Worm (Caenorhabditis elegans): ENCODE data around the gene dmsr-10.

DNA sequence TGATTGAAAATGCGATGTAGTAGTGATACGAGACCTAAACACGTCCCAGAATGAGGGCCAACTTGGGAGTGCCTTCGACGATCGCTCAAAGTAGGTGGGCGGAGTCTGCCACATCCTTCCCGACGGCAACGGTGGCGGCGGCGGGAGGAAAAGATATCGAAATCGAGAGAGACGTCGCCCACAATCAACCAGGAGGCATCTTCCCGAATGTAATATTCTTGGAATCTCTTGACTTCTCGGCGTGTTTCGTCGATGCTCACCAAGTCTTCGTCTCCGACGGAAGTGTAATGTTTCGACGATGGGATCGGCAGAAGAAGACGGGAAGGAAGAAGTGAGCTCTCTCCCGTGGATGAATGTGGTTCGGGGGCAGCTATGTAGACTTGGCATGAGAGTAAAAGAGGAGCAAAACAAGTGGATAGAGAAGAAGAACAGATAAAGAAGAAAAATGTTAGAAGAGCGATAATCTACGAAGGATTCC is 33.3 kb downstream of the dmsr-10 start, which contains the start of the genes T25F10.1 and clik-1:
- TF ChIP-seq nhr-77 (tag; optimal IDR thresholded peaks at IDR 0.05), result no peak
- no peak for TF ChIP-seq sox-4 (tag; optimal IDR thresholded peaks at IDR 0.05)
- TF ChIP-seq fkh-10 (GFP tag; optimal IDR thresholded peaks at IDR 0.05), result no peak
- no peak for TF ChIP-seq lin-13 (GFP tag; optimal IDR thresholded peaks at IDR 0.05)
- no peak for TF ChIP-seq skn-1 (tag; optimal IDR thresholded peaks at IDR 0.05)
- TF ChIP-seq nhr-12 (tag; optimal IDR thresholded peaks at IDR 0.05), result no peak
